Worm (Caenorhabditis elegans) whole organism, midembryonic: ENCODE data around the gene Y73B3A.4.
"Not testable (repeated sequence)": the region's sequence is repeated elsewhere in the genome, so short reads cannot be mapped to it uniquely, and the experiment has no call there.

Experiments used
- cog-1 ChIP-seq: sonication (generic microtip); optimal IDR thresholded peaks from 2 replicates; lab custom pipeline; 2016; ENCODE audit warnings: missing genetic modification characterization, missing compliant biosample characterization
- flt-1 ChIP-seq: fragments of 200-800 bp; sonication (Bioruptor generic); IDR thresholded peaks from 2 replicates; pipeline ENCODE4 v1.3.6; 2022; ENCODE audit warnings: missing genetic modification characterization, missing compliant biosample characterization
- klf-2 ChIP-seq: fragments of 200-800 bp; sonication (Bioruptor generic); conservative IDR thresholded peaks from 2 replicates; pipeline ENCODE4 v1.3.6; 2022; ENCODE audit warnings: missing genetic modification reagents, missing genetic modification characterization, missing compliant biosample characterization
- tab-1 ChIP-seq: fragments of 200-800 bp; sonication (Bioruptor generic); IDR thresholded peaks from 2 replicates; pipeline ENCODE4 v1.3.6; 2022; ENCODE audit warnings: missing genetic modification characterization, missing compliant biosample characterization
- ztf-23 ChIP-seq: fragments of 200-800 bp; sonication (Bioruptor generic); IDR thresholded peaks from 2 replicates; pipeline ENCODE4 v1.3.6; 2022; ENCODE audit warnings: missing genetic modification reagents, missing genetic modification characterization, missing compliant biosample characterization

- TF ChIP-seq klf-2 (GFP tag; lab: Robert Waterston, UW); tab-1 (GFP tag; lab: Robert Waterston, UW); cog-1 (tag; lab: Kevin White, UChicago); flt-1 (GFP tag; lab: Robert Waterston, UW); ztf-23: not testable (repeated sequence)
These were observed at the start of gene Y73B3A.4 for ce11 chrX:104737-105136.
